Worm (Caenorhabditis elegans): ENCODE data around the gene F53G2.12.

F53G2.12 gene

ce11 chrII:2450990-2451389 lies 27.9 kb downstream of the F53G2.12 start (continued):
- TF ChIP-seq lin-39 (tag; optimal IDR thresholded peaks at IDR 0.05): no peak
- TF ChIP-seq mxl-2 (GFP tag; conservative IDR thresholded peaks at IDR 0.05): no peak
- TF ChIP-seq ceh-44 (GFP tag; IDR thresholded peaks at IDR 0.05): peak; percentile 80
- no peak for TF ChIP-seq hmg-1.1 (GFP tag; IDR thresholded peaks at IDR 0.05)
- TF ChIP-seq unc-130 (GFP tag; optimal IDR thresholded peaks at IDR 0.05): peak; percentile 92
- TF ChIP-seq cey-2 (tag; optimal IDR thresholded peaks at IDR 0.05; ENCODE audit: borderline replicate concordance, insufficient read depth): no peak
- TF ChIP-seq dmd-6 (GFP tag; IDR thresholded peaks at IDR 0.05): peak; percentile 47
- 0 out of 2 replicates have a peak, but pooled peaks have one; percentile 18 for TF ChIP-seq mdt-29 (GFP tag; IDR thresholded peaks at IDR 0.05)
- TF ChIP-seq F26F4.8 (GFP tag; conservative IDR thresholded peaks at IDR 0.05): no peak
- TF ChIP-seq zfp-3 (GFP tag; conservative IDR thresholded peaks at IDR 0.05): peak; percentile 48; the same call in 1 of the 2 replicates
- no peak for TF ChIP-seq madf-5 (GFP tag; IDR thresholded peaks at IDR 0.05)
- no peak for TF ChIP-seq ctbp-1 (GFP tag; IDR thresholded peaks at IDR 0.05)
- no peak for TF ChIP-seq ces-1 (GFP tag; optimal IDR thresholded peaks at IDR 0.05)
- TF ChIP-seq dmd-8 (GFP tag; IDR thresholded peaks at IDR 0.05): no peak
- no peak for TF ChIP-seq daf-19 (GFP tag; conservative IDR thresholded peaks at IDR 0.05)
- TF ChIP-seq nhr-76 (tag; optimal IDR thresholded peaks at IDR 0.05): no peak
- no peak for TF ChIP-seq sdz-12 (GFP tag; optimal IDR thresholded peaks at IDR 0.05)
- TF ChIP-seq mdl-1 (tag; optimal IDR thresholded peaks at IDR 0.05): no peak
- peak; percentile 88 for TF ChIP-seq dpl-1 (GFP tag; optimal IDR thresholded peaks at IDR 0.05)
- TF ChIP-seq R02D3.7 (tag; optimal IDR thresholded peaks at IDR 0.05): no peak
- TF ChIP-seq snpc-4 (tag; optimal IDR thresholded peaks at IDR 0.05): no peak
- TF ChIP-seq Y5F2A.4 (GFP tag; optimal IDR thresholded peaks at IDR 0.05): no peak
- TF ChIP-seq Y105C5A.15 (GFP tag; IDR thresholded peaks at IDR 0.05): no peak
- TF ChIP-seq gei-8 (GFP tag; optimal IDR thresholded peaks at IDR 0.05): no peak
- no peak for TF ChIP-seq unc-39 (tag; optimal IDR thresholded peaks at IDR 0.05)
- no peak for TF ChIP-seq zag-1 (tag; optimal IDR thresholded peaks at IDR 0.05)
- no peak for TF ChIP-seq fos-1 (tag; optimal IDR thresholded peaks at IDR 0.05)
- TF ChIP-seq ztf-11 (tag; optimal IDR thresholded peaks at IDR 0.05): no peak
- no peak for TF ChIP-seq ztf-7 (tag; optimal IDR thresholded peaks at IDR 0.05)
- no peak for TF ChIP-seq daf-16 (GFP tag; optimal IDR thresholded peaks at IDR 0.05)
- TF ChIP-seq daf-16 (tag; optimal IDR thresholded peaks at IDR 0.05): no peak
- TF ChIP-seq ceh-32 (tag; optimal IDR thresholded peaks at IDR 0.05; ENCODE audit: poor library complexity): no peak
- no peak for TF ChIP-seq daf-8 (GFP tag; IDR thresholded peaks at IDR 0.05)
- no peak for TF ChIP-seq lin-29 (GFP tag; IDR thresholded peaks at IDR 0.05)
- no peak for TF ChIP-seq duxl-1 (tag; optimal IDR thresholded peaks at IDR 0.05; ENCODE audit: poor library complexity)
- no peak for TF ChIP-seq Y75B8A.6 (GFP tag; IDR thresholded peaks at IDR 0.05)
- TF ChIP-seq ceh-20 (GFP tag; IDR thresholded peaks at IDR 0.05): no peak
- TF ChIP-seq spr-1 (tag; optimal IDR thresholded peaks at IDR 0.05): no peak
- peak; percentile 54; the same call in 1 of the 2 replicates for TF ChIP-seq D1046.2 (GFP tag; IDR thresholded peaks at IDR 0.05)
- no peak for TF ChIP-seq spr-3 (GFP tag; optimal IDR thresholded peaks at IDR 0.05)
- TF ChIP-seq dmd-9 (GFP tag; IDR thresholded peaks at IDR 0.05): peak; percentile 73; the same call in 1 of the 2 replicates
- TF ChIP-seq hif-1 (tag; optimal IDR thresholded peaks at IDR 0.05): peak in 1 of 2 experiments; percentile 75
- TF ChIP-seq lsy-2 (tag; optimal IDR thresholded peaks at IDR 0.05): peak in 1 of 2 experiments; percentile 36
- TF ChIP-seq F44E2.7 (GFP tag; IDR thresholded peaks at IDR 0.05): no peak
